Worm (Caenorhabditis elegans): ENCODE measurements around the gene abcx-1.

DNA sequence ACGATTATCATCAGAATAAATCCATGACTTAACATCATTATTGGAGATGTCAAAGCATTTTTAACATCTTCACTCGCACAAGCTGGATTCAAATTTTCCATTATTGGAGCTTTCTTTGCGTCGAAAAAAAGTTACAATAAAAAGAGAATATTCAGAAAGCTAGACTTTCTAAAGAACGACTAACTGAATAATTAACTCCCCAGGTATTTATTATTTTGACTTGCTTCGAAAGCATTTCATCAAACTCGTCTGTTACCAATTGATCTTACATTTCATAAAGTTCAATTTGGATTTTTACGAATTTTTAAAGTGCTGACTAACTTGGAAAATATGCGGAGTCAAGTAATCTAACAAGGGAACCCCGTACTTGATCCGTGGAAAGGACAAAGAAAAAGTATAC lies 43.7 kb downstream of the abcx-1 start, which contains the start of gene sra-29:
- no peak for TF ChIP-seq snpc-4 (GFP tag; optimal IDR thresholded peaks at IDR 0.05)
- no peak for TF ChIP-seq snpc-4 (tag; optimal IDR thresholded peaks at IDR 0.05)
- no peak for TF ChIP-seq madf-10 (tag; optimal IDR thresholded peaks at IDR 0.05)
- TF ChIP-seq aptf-2 (GFP tag; conservative IDR thresholded peaks at IDR 0.05), result no peak
- TF ChIP-seq nhr-90 (tag; optimal IDR thresholded peaks at IDR 0.05), result no peak
- no peak for TF ChIP-seq gei-17 (GFP tag; optimal IDR thresholded peaks at IDR 0.05)
- TF ChIP-seq ceh-91 (GFP tag; IDR thresholded peaks at IDR 0.05), result no peak
- TF ChIP-seq let-607 (tag; optimal IDR thresholded peaks at IDR 0.05), result no peak
- no peak for TF ChIP-seq die-1 (tag; optimal IDR thresholded peaks at IDR 0.05)
- no peak for TF ChIP-seq ama-1 (optimal IDR thresholded peaks at IDR 0.05)
- no peak for TF ChIP-seq ama-1 (GFP tag; optimal IDR thresholded peaks at IDR 0.05)
- TF ChIP-seq lin-35 (GFP tag; optimal IDR thresholded peaks at IDR 0.05), result no peak
- TF ChIP-seq lsy-27 (tag; optimal IDR thresholded peaks at IDR 0.05; ENCODE audit: borderline replicate concordance, insufficient read depth), result no peak

Data from whole organism, young adult.